Worm (Caenorhabditis elegans) whole organism, L4 larva: ENCODE results near the gene hpo-28.
A peak's percentile ranks its signal among the peaks of the same experiment; 100 is the strongest.

Source experiments
- D1046.2 ChIP-seq: fragments of 200-800 bp; sonication (Bioruptor generic); IDR thresholded peaks from 2 replicates; pipeline ENCODE4 v1.3.6; 2022; ENCODE audit warnings: missing genetic modification characterization, missing compliant biosample characterization
- F10B5.3 ChIP-seq: sonication (generic microtip); optimal IDR thresholded peaks from 2 replicates; lab custom pipeline; 2016; ENCODE audit warnings: mild to moderate bottlenecking, missing genetic modification characterization, missing compliant biosample characterization
- F26F4.8 ChIP-seq: fragments of 200-800 bp; sonication (Bioruptor generic); conservative IDR thresholded peaks from 2 replicates; pipeline ENCODE4 v1.3.6; 2022; ENCODE audit warnings: missing genetic modification characterization, missing compliant biosample characterization
- R02D3.7 ChIP-seq: fragments of 150-350 bp; sonication (generic microtip); optimal IDR thresholded peaks from 3 replicates; lab custom pipeline; 2014; ENCODE audit warnings: missing biosample characterization, missing genetic modification characterization
- ZK337.2 ChIP-seq: fragments of 200-800 bp; sonication (Bioruptor generic); IDR thresholded peaks from 2 replicates; pipeline ENCODE4 v1.3.6; 2022; ENCODE audit warnings: missing genetic modification reagents, missing genetic modification characterization, missing compliant biosample characterization
- attf-4 ChIP-seq: sonication (generic microtip); optimal IDR thresholded peaks from 3 replicates; lab custom pipeline; 2017; ENCODE audit warnings: missing biosample characterization, missing genetic modification characterization
- cey-2 ChIP-seq: sonication (generic microtip); optimal IDR thresholded peaks from 3 replicates; lab custom pipeline; 2017; ENCODE audit warnings: missing genetic modification characterization, mild to moderate bottlenecking, missing compliant biosample characterization, antibody characterized with exemption, borderline replicate concordance; ENCODE audit not compliant: insufficient read depth
- daf-19 ChIP-seq: fragments of 200-800 bp; sonication (Bioruptor generic); conservative IDR thresholded peaks from 2 replicates; pipeline ENCODE4 v1.3.6; 2022; ENCODE audit warnings: missing genetic modification characterization, missing compliant biosample characterization
- dpl-1 ChIP-seq: fragments of 150-350 bp; optimal IDR thresholded peaks from 2 replicates; lab custom pipeline; 2014; ENCODE audit warnings: missing biosample characterization, missing genetic modification reagents, missing genetic modification characterization
- hlh-30 ChIP-seq: sonication (generic microtip); optimal IDR thresholded peaks from 2 replicates; lab custom pipeline; 2017; ENCODE audit warnings: antibody characterized with exemption, mild to moderate bottlenecking, missing genetic modification characterization, missing compliant biosample characterization; ENCODE audit not compliant: insufficient read depth
- lin-1 ChIP-seq: fragments of 200-800 bp; sonication (Bioruptor generic); IDR thresholded peaks from 2 replicates; pipeline ENCODE4 v1.3.6; 2022; ENCODE audit warnings: missing genetic modification reagents, missing genetic modification characterization, missing compliant biosample characterization
- lin-13 ChIP-seq: fragments of 150-350 bp; optimal IDR thresholded peaks from 2 replicates; lab custom pipeline; 2014; ENCODE audit warnings: missing biosample characterization, missing genetic modification reagents, missing genetic modification characterization
- lin-15B ChIP-seq: fragments of 150-350 bp; sonication (generic microtip); optimal IDR thresholded peaks from 3 replicates; lab custom pipeline; 2014; ENCODE audit warnings: missing biosample characterization, missing genetic modification characterization
- lir-3 ChIP-seq: sonication (generic microtip); optimal IDR thresholded peaks from 2 replicates; lab custom pipeline; 2016; ENCODE audit warnings: mild to moderate bottlenecking, missing genetic modification characterization, missing compliant biosample characterization
- mdl-1 ChIP-seq, 2 experiments: fragments of 150-350 bp in 1 of 2; sonication (generic microtip) in 1 of 2; optimal IDR thresholded peaks; 2 replicates each; lab custom pipeline; 2014 to 2017; ENCODE audit warnings: missing biosample characterization in 2 of 2, missing genetic modification characterization in 2 of 2
- mxl-3 ChIP-seq: fragments of 200-800 bp; sonication (Bioruptor generic); optimal IDR thresholded peaks from 2 replicates; lab custom pipeline; 2018; ENCODE audit warnings: mild to moderate bottlenecking, missing genetic modification characterization, missing compliant biosample characterization
- nhr-111 ChIP-seq: fragments of 200-800 bp; sonication (Bioruptor generic); optimal IDR thresholded peaks from 2 replicates; lab custom pipeline; 2018; ENCODE audit warnings: mild to moderate bottlenecking, missing genetic modification characterization, missing compliant biosample characterization
- nhr-28 ChIP-seq: fragments of 150-350 bp; optimal IDR thresholded peaks from 2 replicates; lab custom pipeline; 2014; ENCODE audit warnings: missing biosample characterization, missing genetic modification characterization
- nhr-77 ChIP-seq: fragments of 150-350 bp; optimal IDR thresholded peaks from 2 replicates; lab custom pipeline; 2014; ENCODE audit warnings: missing biosample characterization, missing genetic modification characterization
- sdz-12 ChIP-seq: fragments of 200-800 bp; sonication (Bioruptor generic); optimal IDR thresholded peaks from 2 replicates; lab custom pipeline; 2018; ENCODE audit warnings: mild to moderate bottlenecking, missing genetic modification characterization, missing compliant biosample characterization
- tag-97 ChIP-seq: fragments of 200-800 bp; sonication (Bioruptor generic); IDR thresholded peaks from 2 replicates; pipeline ENCODE4 v1.3.6; 2022; ENCODE audit warnings: missing genetic modification characterization, missing compliant biosample characterization
- zfp-3 ChIP-seq: fragments of 200-800 bp; sonication (Bioruptor generic); conservative IDR thresholded peaks from 2 replicates; pipeline ENCODE4 v1.3.6; 2022; ENCODE audit warnings: missing genetic modification reagents, missing genetic modification characterization, missing compliant biosample characterization

The hpo-28 gene

DNA sequence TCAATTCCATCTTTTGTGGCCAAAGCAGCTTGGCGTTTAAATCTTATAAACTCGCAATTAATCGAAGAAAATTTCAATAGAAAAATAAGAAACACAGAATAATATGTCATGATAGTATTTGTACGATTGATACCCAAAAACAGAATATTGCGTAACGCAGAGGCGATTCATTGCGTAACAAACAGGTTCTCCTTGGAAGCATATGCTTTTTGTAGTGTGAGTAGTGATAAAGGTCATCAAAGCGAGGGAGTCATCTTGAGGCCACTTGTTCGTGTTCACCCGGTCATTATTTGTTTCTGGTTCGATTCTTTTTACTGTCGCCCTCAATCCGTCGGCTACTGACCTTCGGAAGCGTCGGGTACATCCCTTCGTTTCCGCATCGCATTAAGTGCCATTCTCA lies 48.1 kb downstream of the hpo-28 start, which contains the start of gene F54E7.6:
TSS of gene F54E7.6 (minus strand) at position 110 of the 400 bp plus-strand sequence.
- TF ChIP-seq mxl-3 (peak; percentile 33), daf-19 (GFP tag; lab: Robert Waterston, UW) (no peak), D1046.2 (GFP tag; lab: Robert Waterston, UW) (no peak), lin-13 (GFP tag; lab: Kevin White, UChicago) (no peak), dpl-1 (GFP tag; lab: Kevin White, UChicago) (no peak), zfp-3 (GFP tag; lab: Robert Waterston, UW) (no peak), nhr-28 (tag; lab: Kevin White, UChicago) (peak; percentile 82), F26F4.8 (GFP tag; lab: Robert Waterston, UW) (no peak)

DNA sequence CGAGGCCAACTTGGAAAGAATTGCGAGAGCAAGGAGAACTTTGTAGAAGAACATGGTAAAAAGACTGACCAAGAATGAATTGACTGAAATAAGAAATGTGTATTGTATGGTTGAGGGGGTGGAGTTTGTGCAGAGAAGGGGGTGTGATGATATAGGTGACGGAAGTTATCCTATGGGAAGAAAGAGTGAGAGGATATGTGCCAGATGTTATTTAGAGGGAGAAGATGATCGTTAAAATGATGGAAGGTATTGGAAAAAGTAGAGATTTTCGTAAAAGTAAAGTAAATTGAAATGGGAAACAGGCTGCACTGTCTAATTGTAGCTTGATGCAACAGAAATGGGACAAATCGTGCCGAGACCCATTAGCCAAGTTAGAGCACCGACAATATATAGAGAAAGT lies 52.2 kb downstream of the hpo-28 start, which contains the start of gene sdz-21:
TSS of gene sdz-21 (minus strand) at position 101 of the 400 bp plus-strand sequence.
- TF ChIP-seq ZK337.2 (GFP tag; lab: Robert Waterston, UW): no peak
- TF ChIP-seq attf-4 (tag; lab: Kevin White, UChicago): no peak
- TF ChIP-seq lin-1: no peak
- TF ChIP-seq nhr-77 (tag; lab: Kevin White, UChicago): no peak
- no peak for TF ChIP-seq F26F4.8 (GFP tag; lab: Robert Waterston, UW)
- TF ChIP-seq lin-13 (GFP tag; lab: Kevin White, UChicago): no peak
- TF ChIP-seq sdz-12 (GFP tag; lab: Kevin White, UChicago): no peak
- TF ChIP-seq daf-19 (GFP tag; lab: Robert Waterston, UW): no peak
- TF ChIP-seq mdl-1 (tag; optimal IDR thresholded peaks at IDR 0.05; lab: Kevin White, UChicago): no peak
- no peak for TF ChIP-seq hlh-30 (tag; lab: Kevin White, UChicago)
- TF ChIP-seq F10B5.3 (tag; lab: Kevin White, UChicago): no peak
- no peak for TF ChIP-seq cey-2 (tag; lab: Kevin White, UChicago)
- TF ChIP-seq nhr-111 (GFP tag; lab: Kevin White, UChicago): no peak
- no peak for TF ChIP-seq lir-3 (tag; lab: Kevin White, UChicago)
- no peak for TF ChIP-seq R02D3.7 (tag; lab: Kevin White, UChicago)
- no peak for TF ChIP-seq lin-15B (tag; lab: Kevin White, UChicago)
- TF ChIP-seq tag-97 (GFP tag; lab: Robert Waterston, UW): no peak
